Fruit fly (Drosophila melanogaster) Kc167 (cell line): Measurements from ENCODE around the gene gdl.

Experiments used
- Myc ChIP-seq: fragments of >200 bp; optimal IDR thresholded peaks from 2 replicates; lab custom pipeline; 2017; ENCODE audit warnings: missing external identifiers
- Sin3A ChIP-seq: fragments of >200 bp; optimal IDR thresholded peaks from 2 replicates; lab custom pipeline; 2018; ENCODE audit warnings: missing external identifiers
- h ChIP-seq: fragments of >200 bp; optimal IDR thresholded peaks from 3 replicates; lab custom pipeline; 2018; ENCODE audit warnings: missing external identifiers
- insv ChIP-seq: fragments of >200 bp; optimal IDR thresholded peaks from 3 replicates; lab custom pipeline; 2018; ENCODE audit warnings: missing external identifiers
- psq ChIP-seq: fragments of >200 bp; optimal IDR thresholded peaks from 2 replicates; lab custom pipeline; 2017; ENCODE audit warnings: missing external identifiers

DNA sequence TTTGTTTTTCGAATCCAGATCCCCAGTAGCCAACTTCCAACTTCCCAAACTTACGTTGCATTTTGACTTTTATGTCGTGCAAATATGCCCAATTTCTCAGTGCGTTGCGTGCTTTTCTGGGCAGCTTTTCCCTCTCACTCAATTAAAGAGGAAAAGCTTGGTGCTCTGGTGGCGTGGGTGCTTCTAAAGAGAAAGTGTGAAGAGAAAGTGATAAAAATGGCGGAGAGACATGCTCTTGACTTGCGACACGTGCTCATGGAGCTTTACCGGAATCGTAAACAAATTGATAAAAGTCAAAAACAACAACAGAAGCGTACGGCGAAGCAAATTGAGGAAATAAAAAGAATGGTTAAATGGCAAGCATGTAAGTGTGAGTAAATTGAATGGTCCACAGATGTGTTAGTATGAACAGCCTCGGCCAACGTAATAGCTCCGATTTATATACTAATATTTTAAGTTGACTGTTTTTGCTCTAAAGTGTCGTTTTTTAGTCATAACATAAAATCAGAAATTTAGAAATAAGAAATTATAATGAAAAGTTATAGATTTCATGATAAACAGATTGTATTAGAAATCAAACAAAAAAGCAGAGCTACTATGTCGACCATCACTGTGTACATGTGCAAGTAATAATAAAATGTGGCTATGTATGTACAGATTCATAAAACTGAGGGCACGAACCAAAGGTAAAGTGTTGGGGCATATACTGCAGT is 15.2 kb upstream of the gdl start:
- TF ChIP-seq insv (lab: Kevin White, UChicago) (no peak), psq (lab: Kevin White, UChicago) (no peak), Sin3A (lab: Kevin White, UChicago) (no peak), Myc (lab: Kevin White, UChicago) (no peak), h (lab: Kevin White, UChicago) (no peak)
